Worm (Caenorhabditis elegans) whole organism, L4/young adult: ENCODE data around the gene F46C5.2.

Source experiments
- W03F9.2 ChIP-seq: fragments of 150-350 bp; optimal IDR thresholded peaks from 2 replicates; lab custom pipeline; 2014; ENCODE audit warnings: missing biosample characterization, missing genetic modification characterization
- dao-5 ChIP-seq: sonication (generic microtip); optimal IDR thresholded peaks from 2 replicates; lab custom pipeline; 2016; ENCODE audit warnings: missing genotype, missing genetic modification characterization, moderate library complexity, missing compliant biosample characterization
- him-1 ChIP-seq: sonication (generic microtip); optimal IDR thresholded peaks from 2 replicates; lab custom pipeline; 2016; ENCODE audit warnings: missing genotype, missing genetic modification reagents, missing genetic modification characterization, missing compliant biosample characterization

- TF ChIP-seq dao-5 (tag; lab: Kevin White, UChicago) (no peak), him-1 (tag; lab: Kevin White, UChicago) (no peak), W03F9.2 (tag; lab: Kevin White, UChicago) (no peak)
Observed at ce11 chrII:8813659-8814058, 15.4 kb downstream of the F46C5.2 start.
